Worm (Caenorhabditis elegans): ENCODE results near the gene cpx-2.

The cpx-2 gene

DNA sequence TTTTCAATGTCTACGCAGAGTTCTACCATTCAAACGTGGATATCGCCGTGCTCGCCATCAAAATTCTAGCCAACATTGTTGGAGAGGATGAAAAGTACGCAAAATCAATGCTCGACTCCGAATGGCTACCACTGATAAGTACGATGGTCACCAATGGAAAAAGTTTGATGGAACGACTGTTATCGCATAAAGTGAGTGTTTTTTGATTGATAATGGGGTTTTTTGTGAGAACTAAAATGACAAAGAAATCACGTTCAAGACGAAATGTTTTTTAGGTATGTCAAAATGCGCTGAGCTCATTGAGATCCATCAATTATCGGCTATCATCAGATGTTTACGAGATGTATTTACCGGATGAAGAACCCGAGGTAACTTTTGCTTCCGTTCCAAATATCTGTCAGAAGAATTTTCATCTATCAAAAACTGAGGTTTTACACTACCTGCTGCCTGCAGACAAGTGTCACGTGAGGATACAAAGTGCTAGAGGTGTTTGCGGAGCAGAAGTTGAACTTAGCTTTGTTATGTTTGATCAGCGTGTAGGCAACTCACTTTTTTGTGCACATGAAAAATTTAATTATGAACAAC, 35.2 kb upstream of the cpx-2 start:
- TF ChIP-seq ceh-13 (GFP tag; optimal IDR thresholded peaks at IDR 0.05) (no peak), pes-1 (GFP tag; IDR thresholded peaks at IDR 0.05) (no peak), flt-1 (GFP tag; IDR thresholded peaks at IDR 0.05) (no peak), hmbx-1 (tag; optimal IDR thresholded peaks at IDR 0.05) (no peak), ets-7 (tag; optimal IDR thresholded peaks at IDR 0.05) (no peak)

DNA sequence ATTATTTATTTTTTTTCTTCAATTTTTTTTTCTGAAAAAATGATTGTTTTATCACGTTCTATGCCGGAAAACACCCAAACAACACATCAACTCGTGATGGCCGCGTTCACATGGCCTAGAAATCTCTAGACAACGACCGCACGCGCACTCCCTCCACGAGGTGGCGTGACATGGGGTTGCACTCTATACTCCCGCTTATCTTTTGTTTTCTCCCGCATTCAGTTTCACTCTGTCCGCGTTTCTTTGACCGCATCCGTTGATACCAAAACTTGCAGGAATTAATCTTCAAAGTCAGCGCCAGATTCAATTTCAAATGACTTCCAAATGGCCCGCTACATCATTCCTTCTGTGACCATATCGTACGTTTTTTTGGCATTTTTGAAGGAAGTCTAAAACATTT, 33.9 kb upstream of the cpx-2 start, which contains the start of gene F17H10.1:
Gene F17H10.1 (plus strand): TSS at position 276 of the 400 bp plus-strand sequence.
- TF ChIP-seq ama-1 (optimal IDR thresholded peaks at IDR 0.05) (no peak), flt-1 (GFP tag; IDR thresholded peaks at IDR 0.05) (no peak), hmg-4 (GFP tag; optimal IDR thresholded peaks at IDR 0.05) (peak; percentile 20), ets-7 (tag; optimal IDR thresholded peaks at IDR 0.05) (no peak), F13C5.2 (tag; optimal IDR thresholded peaks at IDR 0.05) (peak; percentile 18), tbx-37 (GFP tag; conservative IDR thresholded peaks at IDR 0.05) (peak; percentile 42; the same call in 1 of the 2 replicates), hnd-1 (tag; optimal IDR thresholded peaks at IDR 0.05) (no peak)

DNA sequence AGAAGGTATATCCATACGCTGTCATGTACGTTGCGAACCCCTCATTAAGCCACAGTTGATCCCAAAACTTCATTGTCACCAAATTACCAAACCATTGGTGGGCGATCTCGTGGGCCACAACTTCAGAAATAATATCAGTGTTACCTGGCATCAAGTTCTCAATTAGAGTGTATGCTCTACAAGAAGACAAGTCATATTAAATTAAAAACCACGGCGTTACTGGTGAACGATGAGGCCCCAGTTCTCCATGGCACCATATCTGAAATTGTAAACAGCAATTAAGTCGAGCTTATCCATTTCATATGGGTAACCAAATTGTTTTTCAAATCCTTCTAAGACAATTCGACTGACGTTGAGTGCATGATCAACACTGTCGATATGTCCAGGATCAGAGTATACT, 31.8 kb upstream of the cpx-2 start:
- no peak for TF ChIP-seq hmg-4 (GFP tag; optimal IDR thresholded peaks at IDR 0.05)
- no peak for TF ChIP-seq ets-7 (tag; optimal IDR thresholded peaks at IDR 0.05)
- TF ChIP-seq sea-1 (GFP tag; conservative IDR thresholded peaks at IDR 0.05), result no peak
- no peak for TF ChIP-seq flt-1 (GFP tag; IDR thresholded peaks at IDR 0.05)
- no peak for TF ChIP-seq ceh-13 (GFP tag; optimal IDR thresholded peaks at IDR 0.05)
- TF ChIP-seq F13C5.2 (tag; optimal IDR thresholded peaks at IDR 0.05), result no peak
- no peak for TF ChIP-seq tra-4 (tag; optimal IDR thresholded peaks at IDR 0.05)
- no peak for TF ChIP-seq aly-1 (tag; optimal IDR thresholded peaks at IDR 0.05)
- TF ChIP-seq B0310.2 (tag; optimal IDR thresholded peaks at IDR 0.05), result no peak
- no peak for TF ChIP-seq tbx-37 (GFP tag; conservative IDR thresholded peaks at IDR 0.05)
- TF ChIP-seq ama-1 (optimal IDR thresholded peaks at IDR 0.05), result no peak
- no peak for TF ChIP-seq pes-1 (GFP tag; IDR thresholded peaks at IDR 0.05)
- TF ChIP-seq ceh-36 (tag; optimal IDR thresholded peaks at IDR 0.05), result no peak
- TF ChIP-seq tbx-11 (GFP tag; IDR thresholded peaks at IDR 0.05), result no peak
- no peak for TF ChIP-seq scrt-1 (GFP tag; IDR thresholded peaks at IDR 0.05)
- no peak for TF ChIP-seq hnd-1 (tag; optimal IDR thresholded peaks at IDR 0.05)
- TF ChIP-seq hmbx-1 (tag; optimal IDR thresholded peaks at IDR 0.05), result no peak

DNA sequence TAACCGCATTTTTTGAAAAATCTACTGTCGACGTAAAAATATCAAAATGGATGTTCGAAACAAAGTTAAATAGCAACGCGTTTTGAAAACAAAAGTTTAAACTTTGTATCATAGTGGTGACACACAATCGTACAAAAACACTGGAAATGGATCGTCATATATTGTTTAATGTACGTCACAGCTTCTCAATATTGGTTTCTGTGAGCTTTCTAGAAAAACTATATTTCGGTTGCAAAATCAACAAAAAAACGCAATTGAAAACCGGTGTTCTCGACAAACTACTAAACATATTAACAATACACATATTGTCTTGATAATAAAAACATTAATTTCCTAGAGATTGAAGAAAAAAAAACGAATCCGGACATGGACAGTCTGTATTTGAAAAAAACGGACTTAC, 29.4 kb upstream of the cpx-2 start, which contains the start of gene R03G8.6:
Gene R03G8.6 (minus strand): TSS at position 101 of the 400 bp plus-strand sequence.
- TF ChIP-seq aly-1 (tag; optimal IDR thresholded peaks at IDR 0.05), result no peak
- no peak for TF ChIP-seq flt-1 (GFP tag; IDR thresholded peaks at IDR 0.05)
- no peak for TF ChIP-seq scrt-1 (GFP tag; IDR thresholded peaks at IDR 0.05)
- TF ChIP-seq tbx-11 (GFP tag; IDR thresholded peaks at IDR 0.05), result no peak
- TF ChIP-seq ets-7 (tag; optimal IDR thresholded peaks at IDR 0.05), result no peak
- no peak for TF ChIP-seq hmg-4 (GFP tag; optimal IDR thresholded peaks at IDR 0.05)
- no peak for TF ChIP-seq F13C5.2 (tag; optimal IDR thresholded peaks at IDR 0.05)
- no peak for TF ChIP-seq B0310.2 (tag; optimal IDR thresholded peaks at IDR 0.05)
- no peak for TF ChIP-seq ceh-36 (tag; optimal IDR thresholded peaks at IDR 0.05)
- no peak for TF ChIP-seq tbx-37 (GFP tag; conservative IDR thresholded peaks at IDR 0.05)
- no peak for TF ChIP-seq ceh-13 (GFP tag; optimal IDR thresholded peaks at IDR 0.05)
- no peak for TF ChIP-seq pes-1 (GFP tag; IDR thresholded peaks at IDR 0.05)

DNA sequence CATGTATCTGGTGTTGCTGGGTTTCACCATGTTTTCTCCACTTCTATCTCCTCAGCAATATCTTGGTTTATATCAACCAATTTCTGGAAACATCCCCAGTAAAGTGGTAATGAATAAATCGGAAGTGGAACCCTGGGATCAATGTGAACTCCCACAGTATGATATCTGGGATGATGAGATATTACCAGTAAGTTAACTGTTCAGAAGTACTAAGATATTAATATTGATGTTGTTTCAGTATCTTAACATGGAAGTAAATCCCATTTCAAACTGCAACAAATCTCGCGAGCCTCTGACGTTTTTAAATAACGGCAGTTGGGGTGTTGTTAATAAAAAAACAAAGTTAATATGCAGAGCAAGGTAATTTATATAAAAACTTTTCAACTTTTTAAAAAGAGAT, 20.2 kb upstream of the cpx-2 start:
- TF ChIP-seq hmbx-1 (tag; optimal IDR thresholded peaks at IDR 0.05), result no peak

DNA sequence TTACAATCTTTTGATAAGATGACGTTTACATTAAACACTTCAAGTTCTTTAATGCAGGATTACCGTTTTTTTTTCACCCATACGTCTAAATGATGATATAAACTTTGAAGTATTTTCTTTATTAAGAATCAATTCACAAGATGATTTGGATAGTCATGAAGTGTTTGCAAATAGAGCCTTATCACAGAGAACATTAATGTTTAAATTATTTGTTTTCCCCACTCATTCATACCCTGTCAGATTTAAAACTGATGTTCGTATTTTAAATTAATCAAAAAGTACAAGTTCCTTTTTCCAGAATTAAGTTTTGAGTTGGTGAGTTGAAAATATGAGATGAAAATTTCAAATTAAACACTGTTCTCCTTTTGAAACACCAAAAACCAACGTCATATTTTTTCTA, 19.6 kb upstream of the cpx-2 start, which contains the start of gene R03G8.3:
Gene R03G8.3 (plus strand): TSS at position 301 of the 400 bp plus-strand sequence.
- TF ChIP-seq tra-4 (tag; optimal IDR thresholded peaks at IDR 0.05) (no peak), B0310.2 (tag; optimal IDR thresholded peaks at IDR 0.05) (no peak), tbx-37 (GFP tag; conservative IDR thresholded peaks at IDR 0.05) (no peak), aly-1 (tag; optimal IDR thresholded peaks at IDR 0.05) (no peak), scrt-1 (GFP tag; IDR thresholded peaks at IDR 0.05) (no peak), hnd-1 (tag; optimal IDR thresholded peaks at IDR 0.05) (no peak), ceh-36 (tag; optimal IDR thresholded peaks at IDR 0.05) (no peak), flt-1 (GFP tag; IDR thresholded peaks at IDR 0.05) (no peak), tbx-11 (GFP tag; IDR thresholded peaks at IDR 0.05) (no peak), hmg-4 (GFP tag; optimal IDR thresholded peaks at IDR 0.05) (no peak), ets-7 (tag; optimal IDR thresholded peaks at IDR 0.05) (no peak), ama-1 (optimal IDR thresholded peaks at IDR 0.05) (no peak), sea-1 (GFP tag; conservative IDR thresholded peaks at IDR 0.05) (no peak), ceh-13 (GFP tag; optimal IDR thresholded peaks at IDR 0.05) (no peak), F13C5.2 (tag; optimal IDR thresholded peaks at IDR 0.05) (no peak), pes-1 (GFP tag; IDR thresholded peaks at IDR 0.05) (no peak), hmbx-1 (tag; optimal IDR thresholded peaks at IDR 0.05) (no peak)

DNA sequence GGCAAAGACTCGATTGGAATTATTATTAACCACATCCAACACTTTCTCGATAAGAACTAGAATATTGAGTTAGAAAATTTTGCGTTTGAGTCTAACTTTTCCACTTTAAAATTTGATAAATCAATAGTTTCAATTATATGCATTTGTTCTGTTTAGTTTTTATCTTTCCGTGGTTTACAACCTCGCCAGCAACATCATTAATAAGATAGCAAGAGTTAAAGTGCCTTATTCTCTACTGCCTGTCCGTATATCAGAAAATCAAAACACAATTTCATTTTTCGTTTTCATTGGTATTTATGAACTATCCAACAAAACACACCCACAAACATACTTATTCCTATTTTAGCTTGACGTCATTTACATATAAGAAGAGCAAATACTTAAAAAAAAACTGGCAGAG, 17.5 kb upstream of the cpx-2 start:
- TF ChIP-seq tbx-37 (GFP tag; conservative IDR thresholded peaks at IDR 0.05) (no peak), hmbx-1 (tag; optimal IDR thresholded peaks at IDR 0.05) (no peak), ets-7 (tag; optimal IDR thresholded peaks at IDR 0.05) (no peak), F13C5.2 (tag; optimal IDR thresholded peaks at IDR 0.05) (no peak), B0310.2 (tag; optimal IDR thresholded peaks at IDR 0.05) (no peak), tbx-11 (GFP tag; IDR thresholded peaks at IDR 0.05) (no peak), pes-1 (GFP tag; IDR thresholded peaks at IDR 0.05) (no peak), ama-1 (optimal IDR thresholded peaks at IDR 0.05) (no peak), scrt-1 (GFP tag; IDR thresholded peaks at IDR 0.05) (no peak), ceh-36 (tag; optimal IDR thresholded peaks at IDR 0.05) (no peak), aly-1 (tag; optimal IDR thresholded peaks at IDR 0.05) (no peak), ceh-13 (GFP tag; optimal IDR thresholded peaks at IDR 0.05) (no peak), tra-4 (tag; optimal IDR thresholded peaks at IDR 0.05) (no peak), hmg-4 (GFP tag; optimal IDR thresholded peaks at IDR 0.05) (no peak)

DNA sequence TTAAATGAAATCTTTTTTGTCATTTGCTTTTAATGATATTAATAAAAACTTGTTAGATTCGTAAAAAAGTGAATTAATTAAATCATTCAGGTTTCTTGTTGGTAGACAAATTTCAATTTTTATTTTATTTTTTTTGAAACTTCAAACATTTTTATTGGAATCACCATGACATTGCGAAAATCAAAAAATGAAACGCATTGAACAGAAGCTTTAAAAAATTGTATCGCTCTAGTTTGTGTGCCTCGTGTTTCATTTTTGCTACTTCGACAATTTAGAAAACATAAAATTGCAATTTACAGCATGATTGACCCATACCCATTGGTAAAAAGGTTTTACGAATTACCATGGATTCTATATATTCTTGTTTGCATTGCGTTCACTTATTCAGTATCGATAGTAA, 13.3 kb upstream of the cpx-2 start, which contains the start of gene R03G8.1:
Gene R03G8.1 (plus strand): TSS at position 301 of the 400 bp plus-strand sequence.
- TF ChIP-seq ets-7 (tag; optimal IDR thresholded peaks at IDR 0.05) (no peak), sea-1 (GFP tag; conservative IDR thresholded peaks at IDR 0.05) (no peak), hmg-4 (GFP tag; optimal IDR thresholded peaks at IDR 0.05) (no peak), aly-1 (tag; optimal IDR thresholded peaks at IDR 0.05) (no peak), ceh-36 (tag; optimal IDR thresholded peaks at IDR 0.05) (no peak), ceh-13 (GFP tag; optimal IDR thresholded peaks at IDR 0.05) (no peak), tra-4 (tag; optimal IDR thresholded peaks at IDR 0.05) (no peak), B0310.2 (tag; optimal IDR thresholded peaks at IDR 0.05) (no peak)

Data from whole organism, early embryonic.